Fruit fly (Drosophila melanogaster) whole organism, embryonic: ENCODE measurements around the gene CG32944.

Experiments used
- CG10209 ChIP-seq: fragments of 200-800 bp; sonication (Bioruptor generic); optimal IDR thresholded peaks from 3 replicates; lab custom pipeline; 2017; ENCODE audit warnings: missing biosample characterization, mild to moderate bottlenecking, missing genetic modification characterization, missing genetic modification reagents
- CG10979 ChIP-seq: fragments of 200-800 bp; sonication (Bioruptor generic); optimal IDR thresholded peaks from 2 replicates; lab custom pipeline; 2018; ENCODE audit warnings: missing biosample characterization, mild to moderate bottlenecking, missing genetic modification characterization, moderate library complexity
- Doc3 ChIP-seq: fragments of 200-800 bp; sonication (Bioruptor generic); IDR thresholded peaks from 3 replicates; pipeline ENCODE4 v1.3.6; 2022; ENCODE audit warnings: missing biosample characterization, missing genetic modification characterization; ENCODE audit not compliant: partially characterized antibody
- Oli ChIP-seq: fragments of 200-800 bp; sonication (Bioruptor generic); optimal IDR thresholded peaks from 2 replicates; lab custom pipeline; 2018; ENCODE audit warnings: missing biosample characterization, mild to moderate bottlenecking, missing genetic modification characterization, moderate library complexity
- Rx ChIP-seq: fragments of 200-800 bp; sonication (Bioruptor generic); IDR thresholded peaks from 2 replicates; pipeline ENCODE4 v1.3.6; 2022; ENCODE audit warnings: missing biosample characterization, missing genetic modification characterization
- insv ChIP-seq, 2 experiments: fragments of 200-800 bp; sonication (Bioruptor generic); optimal IDR thresholded peaks; 3 replicates each; lab custom pipeline; 2016 to 2018; ENCODE audit warnings: missing biosample characterization in 2 of 2, missing genetic modification characterization in 2 of 2
- lbe ChIP-seq: fragments of 200-800 bp; sonication (Bioruptor generic); optimal IDR thresholded peaks from 2 replicates; lab custom pipeline; 2016; ENCODE audit warnings: missing biosample characterization, mild to moderate bottlenecking, missing genetic modification characterization

DNA sequence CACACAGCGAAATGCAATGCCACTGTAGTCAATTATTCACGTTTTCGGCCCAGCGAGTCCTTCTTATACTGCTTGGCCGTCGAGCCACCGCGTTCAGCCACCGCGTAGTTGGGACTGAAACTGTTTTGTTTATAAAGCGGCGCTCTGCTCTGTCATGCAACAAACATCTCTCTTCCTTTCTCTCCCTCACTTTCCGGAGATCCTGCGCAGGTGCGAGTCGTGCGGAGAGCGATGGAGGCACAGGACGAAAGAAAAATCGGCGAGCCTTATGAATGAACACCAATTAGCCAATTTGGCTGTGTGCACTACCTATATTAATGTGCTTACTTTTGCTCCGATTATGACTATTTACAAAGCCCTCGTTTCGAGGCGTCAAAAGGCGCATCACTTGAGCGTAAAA is at the start of gene CG32944:
- no peak for TF ChIP-seq lbe (GFP tag; lab: Kevin White, UChicago)
- no peak for TF ChIP-seq CG10209 (GFP tag; lab: Kevin White, UChicago)
- no peak for TF ChIP-seq Rx (GFP tag; lab: Robert Waterston, UW)
- TF ChIP-seq Doc3 (GFP tag; lab: Robert Waterston, UW): no peak
- TF ChIP-seq CG10979: no peak
- TF ChIP-seq Oli: no peak
- no peak for TF ChIP-seq insv (GFP tag; optimal IDR thresholded peaks at IDR 0.05; lab: Kevin White, UChicago)
